Comparison of ENCODE assay signal across 5 worm cellular contexts in genomic region chrIV:5764392-5764791, ce11.
TF ChIP-seq lines count a peak whose summit lies in the region.

No protein-coding gene starts in this region.

TF ChIP-seq in whole organism, L1 larva, 84 proteins besides CTCF, POLR2A, EP300 and RAD21 (continues in another document):
- TF ChIP-seq unc-130 (tag; optimal IDR thresholded peaks at IDR 0.05; lab: Kevin White, UChicago) (peak; percentile 27), pqm-1 (tag; optimal IDR thresholded peaks at IDR 0.05; lab: Kevin White, UChicago) (no peak), grh-1 (GFP tag; IDR thresholded peaks at IDR 0.05; lab: Robert Waterston, UW) (no peak), hlh-17 (GFP tag; optimal IDR thresholded peaks at IDR 0.05; lab: Kevin White, UChicago; ENCODE audit: borderline replicate concordance) (no peak), xbp-1 (tag; optimal IDR thresholded peaks at IDR 0.05; lab: Kevin White, UChicago) (no peak), efl-1 (optimal IDR thresholded peaks at IDR 0.05; lab: Kevin White, UChicago) (no peak), efl-1 (GFP tag; optimal IDR thresholded peaks at IDR 0.05 in 1 of 2; lab: Kevin White, UChicago) (peak in 1 of 2 experiments; percentile 44), snu-23 (GFP tag; optimal IDR thresholded peaks at IDR 0.05; lab: Kevin White, UChicago) (peak; percentile 57), elt-3 (tag; optimal IDR thresholded peaks at IDR 0.05; lab: Kevin White, UChicago) (peak in 5 of 6 experiments; percentile 85 to 99 (median 89)), sup-37 (GFP tag; optimal IDR thresholded peaks at IDR 0.05; lab: Kevin White, UChicago) (no peak), nhr-71 (tag; optimal IDR thresholded peaks at IDR 0.05; lab: Kevin White, UChicago) (peak; percentile 85), hpl-2 (GFP tag; optimal IDR thresholded peaks at IDR 0.05; lab: Kevin White, UChicago) (no peak), nhr-76 (tag; optimal IDR thresholded peaks at IDR 0.05; lab: Kevin White, UChicago) (peak; percentile 32), lsy-2 (tag; optimal IDR thresholded peaks at IDR 0.05; lab: Kevin White, UChicago) (peak; percentile 3 to 65), nhr-90 (tag; optimal IDR thresholded peaks at IDR 0.05; lab: Kevin White, UChicago; ENCODE audit: poor library complexity) (peak; percentile 66), tbx-2 (tag; optimal IDR thresholded peaks at IDR 0.05; lab: Kevin White, UChicago) (peak; percentile 66), C16A3.4 (tag; optimal IDR thresholded peaks at IDR 0.05; lab: Kevin White, UChicago) (peak; percentile 51), irx-1 (tag; optimal IDR thresholded peaks at IDR 0.05; lab: Kevin White, UChicago) (no peak)

TF ChIP-seq in whole organism, L2 larva, 48 proteins besides CTCF, POLR2A, EP300 and RAD21 (continues in another document):
- peak; percentile 88 for TF ChIP-seq crh-2 (tag; optimal IDR thresholded peaks at IDR 0.05; lab: Kevin White, UChicago)
- TF ChIP-seq nhr-21 (tag; optimal IDR thresholded peaks at IDR 0.05; lab: Kevin White, UChicago), result peak; percentile 97
- no peak for TF ChIP-seq nhr-77 (tag; optimal IDR thresholded peaks at IDR 0.05; lab: Kevin White, UChicago)
- TF ChIP-seq mab-5 (tag; optimal IDR thresholded peaks at IDR 0.05; lab: Kevin White, UChicago), result no peak
- TF ChIP-seq nhr-25 (tag; optimal IDR thresholded peaks at IDR 0.05; lab: Kevin White, UChicago), result peak; percentile 88
- peak; percentile 68 for TF ChIP-seq nhr-6 (tag; optimal IDR thresholded peaks at IDR 0.05; lab: Kevin White, UChicago)
- peak; percentile 95 for TF ChIP-seq blmp-1 (tag; optimal IDR thresholded peaks at IDR 0.05; lab: Kevin White, UChicago; ENCODE audit: insufficient read depth)
- TF ChIP-seq ama-1 (optimal IDR thresholded peaks at IDR 0.05; lab: Kevin White, UChicago), result no peak
- TF ChIP-seq mdl-1 (tag; optimal IDR thresholded peaks at IDR 0.05; lab: Kevin White, UChicago), result peak in 1 of 2 experiments; percentile 16
- no peak for TF ChIP-seq snpc-4 (tag; optimal IDR thresholded peaks at IDR 0.05; lab: Kevin White, UChicago)
- TF ChIP-seq sma-3 (GFP tag; optimal IDR thresholded peaks at IDR 0.05; lab: Kevin White, UChicago), result peak; percentile 81
- no peak for TF ChIP-seq zag-1 (tag; optimal IDR thresholded peaks at IDR 0.05; lab: Kevin White, UChicago)
- no peak for TF ChIP-seq unc-39 (tag; optimal IDR thresholded peaks at IDR 0.05; lab: Kevin White, UChicago)
- peak; percentile 67 for TF ChIP-seq fos-1 (tag; optimal IDR thresholded peaks at IDR 0.05; lab: Kevin White, UChicago)
- peak; percentile 98 for TF ChIP-seq sma-9 (GFP tag; optimal IDR thresholded peaks at IDR 0.05; lab: Kevin White, UChicago)
- no peak for TF ChIP-seq sma-9 (tag; optimal IDR thresholded peaks at IDR 0.05; lab: Kevin White, UChicago)
- peak; percentile 0 for TF ChIP-seq gmeb-1 (tag; optimal IDR thresholded peaks at IDR 0.05; lab: Kevin White, UChicago)
- TF ChIP-seq ztf-1 (GFP tag; conservative IDR thresholded peaks at IDR 0.05; lab: Robert Waterston, UW), result no peak
- TF ChIP-seq aly-2 (tag; optimal IDR thresholded peaks at IDR 0.05; lab: Kevin White, UChicago), result no peak

TF ChIP-seq in whole organism, L3 larva, 47 proteins besides CTCF, POLR2A, EP300 and RAD21:
- TF ChIP-seq elt-3 (tag; optimal IDR thresholded peaks at IDR 0.05; lab: Kevin White, UChicago), result peak in 2 of 3 experiments; percentile 41 to 92
- peak; percentile 42 for TF ChIP-seq jun-1 (tag; optimal IDR thresholded peaks at IDR 0.05; lab: Kevin White, UChicago)
- peak; percentile 29 for TF ChIP-seq nhr-76 (tag; optimal IDR thresholded peaks at IDR 0.05; lab: Kevin White, UChicago)
- peak; percentile 58 for TF ChIP-seq pqm-1 (tag; optimal IDR thresholded peaks at IDR 0.05; lab: Kevin White, UChicago)
- peak; percentile 39 for TF ChIP-seq egl-27 (tag; optimal IDR thresholded peaks at IDR 0.05; lab: Kevin White, UChicago)
- no peak for TF ChIP-seq nhr-12 (tag; optimal IDR thresholded peaks at IDR 0.05; lab: Kevin White, UChicago)
- TF ChIP-seq snpc-4 (tag; optimal IDR thresholded peaks at IDR 0.05; lab: Kevin White, UChicago), result no peak
- peak; percentile 50 for TF ChIP-seq nhr-25 (tag; optimal IDR thresholded peaks at IDR 0.05; lab: Kevin White, UChicago)
- TF ChIP-seq ceh-9 (tag; optimal IDR thresholded peaks at IDR 0.05; lab: Kevin White, UChicago), result no peak
- TF ChIP-seq nhr-67 (tag; optimal IDR thresholded peaks at IDR 0.05; lab: Kevin White, UChicago), result no peak
- peak; percentile 94 for TF ChIP-seq nhr-43 (tag; optimal IDR thresholded peaks at IDR 0.05; lab: Kevin White, UChicago; ENCODE audit: poor library complexity, severe bottlenecking)
- peak; percentile 41 for TF ChIP-seq nfya-1 (tag; optimal IDR thresholded peaks at IDR 0.05; lab: Kevin White, UChicago; ENCODE audit: insufficient read depth)
- TF ChIP-seq elt-2 (tag; optimal IDR thresholded peaks at IDR 0.05; lab: Kevin White, UChicago), result peak; percentile 31
- TF ChIP-seq nhr-23 (tag; optimal IDR thresholded peaks at IDR 0.05; lab: Kevin White, UChicago), result peak; percentile 88
TF ChIP-seq in whole organism, L3 larva: peak in this region for 10.

TF ChIP-seq in whole organism, L4 larva, 104 proteins besides CTCF, POLR2A, EP300 and RAD21 (continues in another document):
- no peak for TF ChIP-seq lir-3 (tag; optimal IDR thresholded peaks at IDR 0.05; lab: Kevin White, UChicago)
- TF ChIP-seq nhr-111 (GFP tag; optimal IDR thresholded peaks at IDR 0.05; lab: Kevin White, UChicago), result no peak
- TF ChIP-seq lim-7 (GFP tag; IDR thresholded peaks at IDR 0.05; lab: Robert Waterston, UW), result no peak
- TF ChIP-seq lin-39 (tag; optimal IDR thresholded peaks at IDR 0.05; lab: Kevin White, UChicago), result no peak
- TF ChIP-seq nhr-25 (tag; optimal IDR thresholded peaks at IDR 0.05; lab: Kevin White, UChicago; ENCODE audit: borderline replicate concordance, insufficient read depth), result no peak
- TF ChIP-seq php-3 (GFP tag; IDR thresholded peaks at IDR 0.05; lab: Robert Waterston, UW), result no peak
- no peak for TF ChIP-seq zip-2 (tag; optimal IDR thresholded peaks at IDR 0.05; lab: Kevin White, UChicago)
- TF ChIP-seq rbr-2 (tag; optimal IDR thresholded peaks at IDR 0.05; lab: Kevin White, UChicago), result no peak
- TF ChIP-seq madf-9 (GFP tag; conservative IDR thresholded peaks at IDR 0.05; lab: Robert Waterston, UW), result no peak
- TF ChIP-seq zip-11 (GFP tag; IDR thresholded peaks at IDR 0.05; lab: Robert Waterston, UW), result no peak
- no peak for TF ChIP-seq zag-1 (tag; optimal IDR thresholded peaks at IDR 0.05; lab: Kevin White, UChicago)
- no peak for TF ChIP-seq lin-29 (GFP tag; IDR thresholded peaks at IDR 0.05; lab: Robert Waterston, UW)
- no peak for TF ChIP-seq nhr-10 (tag; optimal IDR thresholded peaks at IDR 0.05; lab: Kevin White, UChicago)
- no peak for TF ChIP-seq dmd-9 (GFP tag; IDR thresholded peaks at IDR 0.05; lab: Robert Waterston, UW)
- TF ChIP-seq nhr-77 (tag; optimal IDR thresholded peaks at IDR 0.05; lab: Kevin White, UChicago), result no peak
- no peak for TF ChIP-seq snpc-4 (tag; optimal IDR thresholded peaks at IDR 0.05; lab: Kevin White, UChicago)
- no peak for TF ChIP-seq R02D3.7 (tag; optimal IDR thresholded peaks at IDR 0.05; lab: Kevin White, UChicago)
- no peak for TF ChIP-seq Y105C5A.15 (GFP tag; IDR thresholded peaks at IDR 0.05; lab: Robert Waterston, UW)
- TF ChIP-seq dmd-6 (GFP tag; IDR thresholded peaks at IDR 0.05; lab: Robert Waterston, UW), result peak; percentile 79
- TF ChIP-seq lin-38 (GFP tag; IDR thresholded peaks at IDR 0.05; lab: Robert Waterston, UW), result no peak
- no peak for TF ChIP-seq daf-12 (tag; optimal IDR thresholded peaks at IDR 0.05; lab: Kevin White, UChicago)
- TF ChIP-seq F26F4.8 (GFP tag; conservative IDR thresholded peaks at IDR 0.05; lab: Robert Waterston, UW), result no peak
- TF ChIP-seq F49E8.2 (tag; optimal IDR thresholded peaks at IDR 0.05; lab: Kevin White, UChicago; ENCODE audit: borderline replicate concordance), result no peak
- TF ChIP-seq nhr-42 (GFP tag; IDR thresholded peaks at IDR 0.05; lab: Robert Waterston, UW), result no peak

TF ChIP-seq in whole organism, young adult, 124 proteins besides CTCF, POLR2A, EP300 and RAD21 (continues in another document):
- TF ChIP-seq hsf-1 (GFP tag; IDR thresholded peaks at IDR 0.05; lab: Robert Waterston, UW) (no peak), Y67H2A.10 (GFP tag; conservative IDR thresholded peaks at IDR 0.05; lab: Robert Waterston, UW) (no peak), Y53G8AR.9 (GFP tag; conservative IDR thresholded peaks at IDR 0.05; lab: Robert Waterston, UW) (no peak), rec-8 (tag; optimal IDR thresholded peaks at IDR 0.05; lab: Kevin White, UChicago) (no peak), sea-2 (GFP tag; IDR thresholded peaks at IDR 0.05; lab: Robert Waterston, UW) (no peak), egrh-3 (GFP tag; IDR thresholded peaks at IDR 0.05; lab: Robert Waterston, UW) (no peak), dpl-1 (GFP tag; optimal IDR thresholded peaks at IDR 0.05; lab: Kevin White, UChicago) (no peak), T07F8.4 (tag; optimal IDR thresholded peaks at IDR 0.05; lab: Kevin White, UChicago) (no peak), F37B4.10 (GFP tag; IDR thresholded peaks at IDR 0.05; lab: Robert Waterston, UW) (no peak), zim-3 (tag; optimal IDR thresholded peaks at IDR 0.05; lab: Kevin White, UChicago) (no peak), nhr-80 (tag; optimal IDR thresholded peaks at IDR 0.05; lab: Kevin White, UChicago) (peak; percentile 17), snpc-4 (GFP tag; optimal IDR thresholded peaks at IDR 0.05; lab: Kevin White, UChicago) (no peak), snpc-4 (tag; optimal IDR thresholded peaks at IDR 0.05; lab: Kevin White, UChicago) (no peak), ztf-26 (tag; optimal IDR thresholded peaks at IDR 0.05; lab: Kevin White, UChicago) (peak; percentile 70), tbx-9 (tag; optimal IDR thresholded peaks at IDR 0.05; lab: Kevin White, UChicago; ENCODE audit: borderline replicate concordance) (no peak), F22D6.2 (tag; optimal IDR thresholded peaks at IDR 0.05; lab: Kevin White, UChicago) (peak; percentile 40), xnd-1 (tag; optimal IDR thresholded peaks at IDR 0.05; lab: Kevin White, UChicago) (no peak), F49E8.2 (tag; optimal IDR thresholded peaks at IDR 0.05; lab: Kevin White, UChicago; ENCODE audit: insufficient read depth) (no peak), K11D2.4 (GFP tag; IDR thresholded peaks at IDR 0.05; lab: Robert Waterston, UW) (no peak), lag-1 (GFP tag; IDR thresholded peaks at IDR 0.05; lab: Robert Waterston, UW) (no peak), bed-2 (GFP tag; IDR thresholded peaks at IDR 0.05; lab: Robert Waterston, UW) (no peak), sdz-38 (tag; optimal IDR thresholded peaks at IDR 0.05; lab: Kevin White, UChicago) (no peak), lin-40 (tag; optimal IDR thresholded peaks at IDR 0.05; lab: Kevin White, UChicago) (peak; percentile 49), hmg-20 (GFP tag; IDR thresholded peaks at IDR 0.05; lab: Robert Waterston, UW) (no peak), athp-1 (tag; optimal IDR thresholded peaks at IDR 0.05; lab: Kevin White, UChicago) (no peak), somi-1 (GFP tag; optimal IDR thresholded peaks at IDR 0.05; lab: Kevin White, UChicago) (peak; percentile 55), rcor-1 (GFP tag; IDR thresholded peaks at IDR 0.05; lab: Robert Waterston, UW) (no peak), T26A5.8 (tag; optimal IDR thresholded peaks at IDR 0.05; lab: Kevin White, UChicago) (no peak)
